Fruit fly (Drosophila melanogaster): ENCODE measurements around the gene PpD3.

dm6 chr3R:9746267-9746666 lies 1.4 kb upstream of the PpD3 start, which contains the start of gene CG34409:
- TF ChIP-seq Hr78 (GFP tag; optimal IDR thresholded peaks at IDR 0.05) (no peak), pfk (GFP tag; optimal IDR thresholded peaks at IDR 0.05) (no peak), chinmo (GFP tag; IDR thresholded peaks at IDR 0.05; ENCODE audit: partially characterized antibody) (no peak), CG13424 (tag; optimal IDR thresholded peaks at IDR 0.05) (no peak), disco-r (GFP tag; optimal IDR thresholded peaks at IDR 0.05) (no peak), gcm (GFP tag; optimal IDR thresholded peaks at IDR 0.05) (no peak), so (GFP tag; IDR thresholded peaks at IDR 0.05) (no peak)

Measured in whole organism, embryonic.